Fruit fly (Drosophila melanogaster) whole organism, embryonic: ENCODE measurements around the gene CG34384.

Experiments
- Ada2b ChIP-seq: fragments of 200-800 bp; sonication (Bioruptor generic); IDR thresholded peaks from 2 replicates; pipeline ENCODE4 v1.3.6; 2022; ENCODE audit warnings: missing biosample characterization, missing genetic modification characterization
- B-H2 ChIP-seq: fragments of 200-800 bp; sonication (Bioruptor generic); optimal IDR thresholded peaks from 2 replicates; lab custom pipeline; 2018; ENCODE audit warnings: missing biosample characterization, mild to moderate bottlenecking, missing genetic modification characterization
- CG1024 ChIP-seq: fragments of 200-800 bp; sonication (Bioruptor generic); IDR thresholded peaks from 2 replicates; pipeline ENCODE4 v1.3.6; 2022; ENCODE audit warnings: missing biosample characterization, missing genetic modification characterization
- CG10462 ChIP-seq: fragments of 200-800 bp; sonication (Bioruptor generic); optimal IDR thresholded peaks from 2 replicates; lab custom pipeline; 2016; ENCODE audit warnings: missing biosample characterization, missing genetic modification characterization
- CG11696 ChIP-seq: fragments of 200-800 bp; sonication (Bioruptor generic); IDR thresholded peaks from 2 replicates; pipeline ENCODE4 v1.3.6; 2022; ENCODE audit warnings: missing biosample characterization, missing genetic modification characterization
- CG12659 ChIP-seq: fragments of 200-800 bp; sonication (Bioruptor generic); optimal IDR thresholded peaks from 3 replicates; lab custom pipeline; 2017; ENCODE audit warnings: mild to moderate bottlenecking, missing biosample characterization, missing genetic modification reagents, missing genetic modification characterization
- CG15269 ChIP-seq: fragments of 200-800 bp; sonication (Bioruptor generic); optimal IDR thresholded peaks from 2 replicates; lab custom pipeline; 2018; ENCODE audit warnings: missing biosample characterization, mild to moderate bottlenecking, missing genetic modification characterization, moderate library complexity
- CG17361 ChIP-seq: fragments of 200-800 bp; sonication (Bioruptor generic); IDR thresholded peaks from 3 replicates; pipeline ENCODE4 v1.3.6; 2022; ENCODE audit warnings: missing biosample characterization, missing genetic modification characterization
- CG2129 ChIP-seq: fragments of 200-800 bp; sonication (Bioruptor generic); IDR thresholded peaks from 2 replicates; pipeline ENCODE4 v1.3.6; 2022; ENCODE audit warnings: missing biosample characterization, missing genetic modification characterization; ENCODE audit not compliant: partially characterized antibody
- CG2889 ChIP-seq: fragments of 200-800 bp; sonication (Bioruptor generic); IDR thresholded peaks from 3 replicates; pipeline ENCODE4 v1.3.6; 2022; ENCODE audit warnings: missing biosample characterization, missing genetic modification characterization
- CG4404 ChIP-seq: fragments of 200-800 bp; sonication (Bioruptor generic); IDR thresholded peaks from 2 replicates; pipeline ENCODE4 v1.3.6; 2022; ENCODE audit warnings: missing biosample characterization, missing genetic modification characterization
- CG5180 ChIP-seq: fragments of 200-800 bp; sonication (Bioruptor generic); optimal IDR thresholded peaks from 3 replicates; lab custom pipeline; 2017; ENCODE audit warnings: missing biosample characterization, missing genetic modification characterization, mild to moderate bottlenecking, moderate library complexity, missing genetic modification reagents
- CG6175 ChIP-seq: fragments of 200-800 bp; sonication (Bioruptor generic); IDR thresholded peaks from 3 replicates; pipeline ENCODE4 v1.3.6; 2022; ENCODE audit warnings: missing biosample characterization, missing genetic modification characterization
- CG8359 ChIP-seq: fragments of 200-800 bp; sonication (Bioruptor generic); optimal IDR thresholded peaks from 2 replicates; lab custom pipeline; 2017; ENCODE audit warnings: missing biosample characterization, mild to moderate bottlenecking, missing genetic modification characterization, borderline replicate concordance
- CG9797 ChIP-seq: fragments of 200-800 bp; sonication (Bioruptor generic); optimal IDR thresholded peaks from 3 replicates; lab custom pipeline; 2018; ENCODE audit warnings: missing biosample characterization, mild to moderate bottlenecking, missing genetic modification characterization
- CG9876 ChIP-seq: fragments of 200-800 bp; sonication (Bioruptor generic); optimal IDR thresholded peaks from 2 replicates; lab custom pipeline; 2016; ENCODE audit warnings: missing biosample characterization, missing genetic modification characterization
- CTCF ChIP-seq: fragments of 200-800 bp; sonication (Bioruptor generic); optimal IDR thresholded peaks from 2 replicates; lab custom pipeline; 2017; ENCODE audit warnings: missing biosample characterization, mild to moderate bottlenecking, missing genetic modification characterization, moderate library complexity
- Dip2 ChIP-seq: fragments of 200-800 bp; sonication (Bioruptor generic); IDR thresholded peaks from 2 replicates; pipeline ENCODE4 v1.3.6; 2022; ENCODE audit warnings: missing biosample characterization, missing genetic modification characterization
- ERR ChIP-seq: fragments of 200-800 bp; sonication (Bioruptor generic); optimal IDR thresholded peaks from 2 replicates; lab custom pipeline; 2016; ENCODE audit warnings: missing biosample characterization, missing genetic modification characterization
- Eip74EF ChIP-seq, 2 experiments: fragments of 200-800 bp in 1 of 2; fragments of >200 bp in 1 of 2; sonication (Bioruptor generic) in 1 of 2; optimal IDR thresholded peaks; 2 replicates each; lab custom pipeline; 2017 to 2019; ENCODE audit warnings: missing biosample characterization in 2 of 2, missing genetic modification characterization in 2 of 2, mild to moderate bottlenecking in 1 of 2, moderate library complexity in 1 of 2
- Fer3 ChIP-seq: fragments of 200-800 bp; sonication (Bioruptor generic); optimal IDR thresholded peaks from 2 replicates; lab custom pipeline; 2018; ENCODE audit warnings: missing biosample characterization, mild to moderate bottlenecking, missing genetic modification characterization, moderate library complexity
- Gug ChIP-seq: fragments of 200-800 bp; sonication (Bioruptor generic); IDR thresholded peaks from 4 replicates; pipeline ENCODE4 v1.3.6; 2022; ENCODE audit warnings: missing biosample characterization, missing genetic modification characterization
- Hr3 ChIP-seq: fragments of 200-800 bp; sonication (Bioruptor generic); optimal IDR thresholded peaks from 3 replicates; lab custom pipeline; 2016; ENCODE audit warnings: missing biosample characterization, missing genetic modification characterization
- Hr51 ChIP-seq, 2 experiments: fragments of 200-800 bp; sonication (Bioruptor generic); optimal IDR thresholded peaks; 2 replicates in 1 of 2; 3 replicates in 1 of 2; lab custom pipeline; 2016 to 2018; ENCODE audit warnings: missing biosample characterization in 2 of 2, missing genetic modification characterization in 2 of 2, mild to moderate bottlenecking in 1 of 2, moderate library complexity in 1 of 2
- NC2β ChIP-seq: fragments of 200-800 bp; sonication (Bioruptor generic); optimal IDR thresholded peaks from 2 replicates; lab custom pipeline; 2016; ENCODE audit warnings: missing biosample characterization, missing genetic modification characterization
- Oaz ChIP-seq: fragments of 200-800 bp; sonication (Bioruptor generic); IDR thresholded peaks from 2 replicates; pipeline ENCODE4 v1.3.6; 2022; ENCODE audit warnings: missing biosample characterization, missing genetic modification characterization
- Poxn ChIP-seq: fragments of 200-800 bp; sonication (Bioruptor generic); IDR thresholded peaks from 2 replicates; pipeline ENCODE4 v1.3.6; 2022; ENCODE audit warnings: missing biosample characterization, missing genetic modification characterization
- Scr ChIP-seq: fragments of 200-800 bp; sonication (Bioruptor generic); IDR thresholded peaks from 2 replicates; pipeline ENCODE4 v1.3.6; 2022; ENCODE audit warnings: missing biosample characterization, missing genetic modification characterization; ENCODE audit not compliant: partially characterized antibody
- Sox100B ChIP-seq: fragments of 200-800 bp; sonication (Bioruptor generic); optimal IDR thresholded peaks from 3 replicates; lab custom pipeline; 2018; ENCODE audit warnings: missing biosample characterization, mild to moderate bottlenecking, missing genetic modification characterization
- Trl ChIP-seq, 3 experiments: fragments of >200 bp in 2 of 3; fragments of 200-800 bp in 1 of 3; sonication (Bioruptor generic) in 1 of 3; optimal IDR thresholded peaks; 2 replicates in 1 of 3; 3 replicates in 2 of 3; lab custom pipeline; 2016 to 2017; ENCODE audit warnings: missing biosample characterization in 1 of 3, missing genetic modification characterization in 1 of 3
- Vsx1 ChIP-seq: fragments of 200-800 bp; sonication (Bioruptor generic); optimal IDR thresholded peaks from 2 replicates; lab custom pipeline; 2017; ENCODE audit warnings: missing biosample characterization, mild to moderate bottlenecking, missing genetic modification characterization, missing genetic modification reagents
- Xrp1 ChIP-seq: fragments of 200-800 bp; sonication (Bioruptor generic); IDR thresholded peaks from 2 replicates; pipeline ENCODE4 v1.3.6; 2022; ENCODE audit warnings: missing biosample characterization, missing genetic modification characterization
- ap ChIP-seq: fragments of 200-800 bp; sonication (Bioruptor generic); IDR thresholded peaks from 2 replicates; pipeline ENCODE4 v1.3.6; 2022; ENCODE audit warnings: missing biosample characterization, missing genetic modification characterization
- ara ChIP-seq: fragments of 200-800 bp; sonication (Bioruptor generic); IDR thresholded peaks from 2 replicates; pipeline ENCODE4 v1.3.6; 2022; ENCODE audit warnings: missing biosample characterization, missing genetic modification characterization
- az2 ChIP-seq: fragments of 200-800 bp; sonication (Bioruptor generic); optimal IDR thresholded peaks from 3 replicates; lab custom pipeline; 2016; ENCODE audit warnings: missing biosample characterization, missing genetic modification characterization
- bbx ChIP-seq: fragments of 200-800 bp; sonication (Bioruptor generic); IDR thresholded peaks from 2 replicates; pipeline ENCODE4 v1.3.6; 2022; ENCODE audit warnings: missing biosample characterization, missing genetic modification characterization; ENCODE audit not compliant: partially characterized antibody
- cato ChIP-seq: fragments of 200-800 bp; sonication (Bioruptor generic); optimal IDR thresholded peaks from 2 replicates; lab custom pipeline; 2016; ENCODE audit warnings: missing biosample characterization, missing genetic modification characterization, borderline replicate concordance
- croc ChIP-seq: fragments of 200-800 bp; sonication (Bioruptor generic); conservative IDR thresholded peaks from 3 replicates; pipeline ENCODE4 v1.3.6; 2022; ENCODE audit warnings: missing biosample characterization, missing genetic modification characterization
- danr ChIP-seq: fragments of 200-800 bp; sonication (Bioruptor generic); IDR thresholded peaks from 2 replicates; pipeline ENCODE4 v1.3.6; 2022; ENCODE audit warnings: missing biosample characterization, missing genetic modification characterization
- dmrt11E ChIP-seq: fragments of 200-800 bp; sonication (Bioruptor generic); optimal IDR thresholded peaks from 3 replicates; lab custom pipeline; 2018; ENCODE audit warnings: missing biosample characterization, mild to moderate bottlenecking, missing genetic modification characterization, moderate library complexity
- gsb-n ChIP-seq: fragments of 200-800 bp; sonication (Bioruptor generic); optimal IDR thresholded peaks from 3 replicates; lab custom pipeline; 2018; ENCODE audit warnings: missing biosample characterization, mild to moderate bottlenecking, missing genetic modification characterization
- jumu ChIP-seq: fragments of 200-800 bp; sonication (Bioruptor generic); optimal IDR thresholded peaks from 3 replicates; lab custom pipeline; 2016; ENCODE audit warnings: missing biosample characterization, missing genetic modification characterization
- klu ChIP-seq: fragments of 200-800 bp; sonication (Bioruptor generic); IDR thresholded peaks from 2 replicates; pipeline ENCODE4 v1.3.6; 2022; ENCODE audit warnings: missing biosample characterization, missing genetic modification characterization
- pan ChIP-seq, 4 experiments: fragments of >200 bp in 3 of 4; fragments of 200-800 bp in 1 of 4; sonication (Bioruptor generic) in 1 of 4; optimal IDR thresholded peaks in 3 of 4; IDR thresholded peaks in 1 of 4; 2 replicates each; pipeline versions ENCODE4 v1.3.6 to Lab custom; 2017 to 2022; ENCODE audit warnings: missing biosample characterization in 2 of 4, missing genetic modification characterization in 2 of 4, mixed read lengths in 1 of 4
- phol ChIP-seq: fragments of 200-800 bp; sonication (Bioruptor generic); optimal IDR thresholded peaks from 3 replicates; lab custom pipeline; 2018; ENCODE audit warnings: missing biosample characterization, mild to moderate bottlenecking, missing genetic modification characterization, moderate library complexity
- pzg ChIP-seq: fragments of 200-800 bp; sonication (Bioruptor generic); optimal IDR thresholded peaks from 3 replicates; lab custom pipeline; 2018; ENCODE audit warnings: missing biosample characterization, mild to moderate bottlenecking, missing genetic modification characterization, moderate library complexity
- sr ChIP-seq: fragments of 200-800 bp; sonication (Bioruptor generic); IDR thresholded peaks from 3 replicates; pipeline ENCODE4 v1.3.6; 2022; ENCODE audit warnings: missing biosample characterization, missing genetic modification characterization
- ttk ChIP-seq: fragments of 200-800 bp; sonication (Bioruptor generic); IDR thresholded peaks from 2 replicates; pipeline ENCODE4 v2.1.2; 2022; ENCODE audit warnings: missing biosample characterization, missing genetic modification characterization
- wor ChIP-seq: fragments of 200-800 bp; sonication (Bioruptor generic); IDR thresholded peaks from 2 replicates; pipeline ENCODE4 v1.3.6; 2022; ENCODE audit warnings: missing biosample characterization, missing genetic modification characterization

Gene CG34384

dm6 chr3R:7895457-7895856 is 81.3 kb downstream of the CG34384 start (continued):
- TF ChIP-seq Hr3 (GFP tag; lab: Kevin White, UChicago) (peak; percentile 29), pzg (GFP tag; lab: Kevin White, UChicago) (no peak), phol (tag; lab: Kevin White, UChicago) (peak; percentile 39), Eip74EF (GFP tag; optimal IDR thresholded peaks at IDR 0.05; lab: Kevin White, UChicago) (peak in 1 of 2 experiments; percentile 65), ap (GFP tag; lab: Robert Waterston, UW) (no peak), CG10462 (GFP tag; lab: Kevin White, UChicago) (no peak), Hr51 (GFP tag; optimal IDR thresholded peaks at IDR 0.05; lab: Kevin White, UChicago) (peak in 1 of 2 experiments; percentile 83), Fer3 (peak; percentile 80), cato (GFP tag; lab: Kevin White, UChicago) (no peak), ttk (GFP tag; lab: Robert Waterston, UW) (peak; percentile 69), gsb-n (tag; lab: Kevin White, UChicago) (no peak), ara (peak; percentile 68; the same call in 1 of the 2 replicates), CTCF (GFP tag; lab: Kevin White, UChicago) (no peak), CG4404 (GFP tag; lab: Robert Waterston, UW) (0 out of 2 replicates have a peak, but pooled peaks have one; percentile 26), ERR (GFP tag; lab: Kevin White, UChicago) (no peak), danr (GFP tag; lab: Robert Waterston, UW) (peak; percentile 40; the same call in 1 of the 2 replicates), Vsx1 (GFP tag; lab: Kevin White, UChicago) (no peak), pan (optimal IDR thresholded peaks at IDR 0.05; lab: Kevin White, UChicago) (no peak), pan (GFP tag; optimal IDR thresholded peaks at IDR 0.05 in 1 of 2, IDR thresholded peaks at IDR 0.05 in 1 of 2) (peak in 1 of 2 experiments; percentile 82), NC2β (GFP tag; lab: Kevin White, UChicago) (peak; percentile 40), CG2889 (GFP tag; lab: Robert Waterston, UW) (0 out of 3 replicates have a peak, but pooled peaks have one; percentile 23), B-H2 (GFP tag; lab: Kevin White, UChicago) (no peak), croc (GFP tag; lab: Robert Waterston, UW) (no peak), CG6175 (GFP tag; lab: Robert Waterston, UW) (peak; percentile 73; the same call in 1 of the 3 replicates), Gug (GFP tag; lab: Robert Waterston, UW) (no peak), Oaz (GFP tag; lab: Robert Waterston, UW) (peak; percentile 62; the same call in 1 of the 2 replicates), CG17361 (GFP tag; lab: Robert Waterston, UW) (no peak), CG9797 (GFP tag; lab: Kevin White, UChicago) (no peak), Poxn (0 out of 2 replicates have a peak, but pooled peaks have one; percentile 12), Trl (optimal IDR thresholded peaks at IDR 0.05; lab: Kevin White, UChicago) (peak in 1 of 2 experiments; percentile 47), Trl (GFP tag; optimal IDR thresholded peaks at IDR 0.05; lab: Kevin White, UChicago) (peak; percentile 55), wor (GFP tag; lab: Robert Waterston, UW) (0 out of 2 replicates have a peak, but pooled peaks have one; percentile 46), Dip2 (GFP tag; lab: Robert Waterston, UW) (no peak; the same call in 1 of the 2 replicates), Xrp1 (GFP tag; lab: Robert Waterston, UW) (peak; percentile 63; the same call in 1 of the 2 replicates), CG12659 (GFP tag; lab: Kevin White, UChicago) (peak; percentile 75), CG15269 (tag; lab: Kevin White, UChicago) (peak; percentile 87), az2 (GFP tag; lab: Kevin White, UChicago) (peak; percentile 56), CG1024 (GFP tag; lab: Robert Waterston, UW) (peak; percentile 59; the same call in 1 of the 2 replicates), klu (GFP tag; lab: Robert Waterston, UW) (0 out of 2 replicates have a peak, but pooled peaks have one; percentile 33), Ada2b (GFP tag; lab: Robert Waterston, UW) (peak; percentile 88), bbx (GFP tag; lab: Robert Waterston, UW) (no peak), CG2129 (GFP tag; lab: Robert Waterston, UW) (no peak), Scr (GFP tag; lab: Robert Waterston, UW) (no peak), sr (GFP tag; lab: Robert Waterston, UW) (no peak; the same call in 2 of the 3 replicates), CG9876 (GFP tag; lab: Kevin White, UChicago) (no peak), CG11696 (GFP tag; lab: Robert Waterston, UW) (peak; percentile 91), dmrt11E (no peak), CG8359 (GFP tag; lab: Kevin White, UChicago) (no peak), Sox100B (GFP tag; lab: Kevin White, UChicago) (peak; percentile 46), jumu (peak; percentile 39), CG5180 (GFP tag; lab: Kevin White, UChicago) (no peak)
